Worm (Caenorhabditis elegans) whole organism, L2 larva: Measurements from ENCODE around the gene C35B1.7.

Experiments used
- F13H6.1 ChIP-seq: sonication (generic microtip); optimal IDR thresholded peaks from 2 replicates; lab custom pipeline; 2016; ENCODE audit warnings: missing genetic modification characterization, missing compliant biosample characterization
- R02D3.7 ChIP-seq: fragments of 150-350 bp; optimal IDR thresholded peaks from 2 replicates; lab custom pipeline; 2014; ENCODE audit warnings: missing biosample characterization, missing genetic modification characterization
- ama-1 ChIP-seq: fragments of 150-350 bp; optimal IDR thresholded peaks from 2 replicates; lab custom pipeline; 2018; ENCODE audit warnings: inconsistent platforms
- elt-3 ChIP-seq: sonication (generic microtip); optimal IDR thresholded peaks from 2 replicates; lab custom pipeline; 2017; ENCODE audit warnings: missing biosample characterization, missing genetic modification characterization
- mdl-1 ChIP-seq, 2 experiments: fragments of 150-350 bp in 1 of 2; sonication (generic microtip) in 1 of 2; optimal IDR thresholded peaks; 2 replicates each; lab custom pipeline; 2017; ENCODE audit warnings: missing biosample characterization in 2 of 2, missing genetic modification characterization in 2 of 2
- nhr-12 ChIP-seq: fragments of 150-350 bp; optimal IDR thresholded peaks from 2 replicates; lab custom pipeline; 2014; ENCODE audit warnings: missing biosample characterization, missing genetic modification characterization
- nhr-23 ChIP-seq: fragments of 150-350 bp; optimal IDR thresholded peaks from 2 replicates; lab custom pipeline; 2014; ENCODE audit warnings: missing biosample characterization, missing genetic modification reagents, missing genetic modification characterization
- nhr-237 ChIP-seq: fragments of 150-350 bp; optimal IDR thresholded peaks from 2 replicates; lab custom pipeline; 2014; ENCODE audit warnings: missing biosample characterization, missing genetic modification characterization
- unc-39 ChIP-seq: fragments of 150-350 bp; optimal IDR thresholded peaks from 2 replicates; lab custom pipeline; 2014; ENCODE audit warnings: missing biosample characterization, missing genetic modification characterization

DNA sequence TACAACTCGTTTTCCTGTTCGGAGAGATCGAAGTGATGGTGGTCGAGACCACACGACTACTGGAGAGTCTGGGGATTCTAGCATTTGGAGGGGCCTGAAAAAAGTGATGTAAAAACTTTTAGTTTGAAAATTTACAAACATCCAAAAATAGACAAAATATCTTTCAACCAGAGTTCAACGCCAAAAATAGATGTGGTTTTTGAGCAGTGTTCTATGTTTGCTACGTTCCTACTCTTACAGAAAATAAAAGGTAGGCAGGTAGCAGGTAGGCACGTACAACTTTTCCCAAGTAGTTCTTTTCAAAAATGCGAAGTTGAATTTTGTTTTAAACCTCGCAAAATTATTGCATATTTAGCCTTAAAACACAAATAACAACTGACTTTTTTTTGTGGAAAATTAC, 3.5 kb downstream of the C35B1.7 start, which contains the start of gene F49F1.14:
- TF ChIP-seq nhr-237 (tag; lab: Kevin White, UChicago) (no peak), R02D3.7 (no peak), elt-3 (tag; lab: Kevin White, UChicago) (no peak), mdl-1 (tag; optimal IDR thresholded peaks at IDR 0.05; lab: Kevin White, UChicago) (no peak), ama-1 (lab: Kevin White, UChicago) (no peak), unc-39 (tag; lab: Kevin White, UChicago) (no peak), F13H6.1 (no peak), nhr-23 (no peak), nhr-12 (tag; lab: Kevin White, UChicago) (no peak)
